Fruit fly (Drosophila melanogaster) whole organism, wandering third instar larva: Measurements from ENCODE around the gene escl.

Experiments
- Jra ChIP-seq: sonication (Bioruptor generic); optimal IDR thresholded peaks from 2 replicates; lab custom pipeline; 2016; ENCODE audit warnings: missing biosample characterization, missing genetic modification characterization
- Myc ChIP-seq: fragments of >200 bp; optimal IDR thresholded peaks from 2 replicates; lab custom pipeline; 2017
- br ChIP-seq: fragments of 200-800 bp; sonication (Bioruptor generic); optimal IDR thresholded peaks from 2 replicates; lab custom pipeline; 2016; ENCODE audit warnings: missing biosample characterization, missing genetic modification characterization
- lola ChIP-seq: fragments of >200 bp; optimal IDR thresholded peaks from 2 replicates; lab custom pipeline; 2017; ENCODE audit warnings: missing biosample characterization, missing genetic modification characterization
- sv ChIP-seq: fragments of 200-800 bp; sonication (Bioruptor generic); optimal IDR thresholded peaks from 3 replicates; lab custom pipeline; 2016; ENCODE audit warnings: missing biosample characterization, missing genetic modification characterization
- tai ChIP-seq: sonication (Bioruptor generic); optimal IDR thresholded peaks from 2 replicates; lab custom pipeline; 2016; ENCODE audit warnings: missing biosample characterization, missing genetic modification characterization

- TF ChIP-seq tai (GFP tag; lab: Kevin White, UChicago) (no peak), lola (GFP tag; lab: Kevin White, UChicago) (no peak), Jra (GFP tag; lab: Kevin White, UChicago) (no peak), br (GFP tag; lab: Kevin White, UChicago) (no peak), Myc (lab: Kevin White, UChicago) (no peak), sv (no peak)
Observed at dm6 chr2L:11989210-11989609, 1.5 kb upstream of the escl start.
